Worm (Caenorhabditis elegans): ENCODE measurements around the gene srg-4.

Gene srg-4

DNA sequence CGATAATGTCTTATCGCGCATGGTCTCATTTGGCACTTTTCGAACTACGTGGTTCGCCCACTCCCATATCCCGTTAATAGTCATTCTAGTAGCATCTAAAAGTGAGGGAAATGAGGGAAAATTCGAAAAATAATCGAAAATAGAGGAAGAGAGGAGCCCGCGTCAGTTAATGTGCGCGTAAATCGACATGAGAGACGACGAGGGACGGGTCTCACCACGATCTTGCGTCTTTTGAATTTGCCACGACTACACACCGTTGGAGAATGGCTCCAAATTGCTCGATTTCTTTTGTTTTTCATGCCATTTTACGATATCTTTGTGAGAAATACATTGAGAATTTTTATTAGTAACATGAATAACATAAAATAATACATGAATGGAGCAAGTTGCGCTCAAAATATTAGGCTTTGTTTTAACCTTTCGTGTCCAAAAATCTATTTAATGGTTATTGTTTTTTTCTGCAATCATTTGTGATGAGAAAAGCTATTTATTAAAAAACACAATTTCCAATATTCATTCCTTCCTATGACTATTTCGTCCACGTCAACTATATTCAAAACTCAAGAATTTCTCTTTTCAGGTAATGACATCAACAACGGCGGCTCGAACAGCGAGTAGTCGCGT is 13.7 kb downstream of the srg-4 start, which contains the start of the genes gen-1 and stt-3:
Gene gen-1 (minus strand): TSS at position 95 of the 624 bp plus-strand sequence.
Gene stt-3 (plus strand): TSS at position 574 of the 624 bp plus-strand sequence.
- TF ChIP-seq R02D3.7 (tag; optimal IDR thresholded peaks at IDR 0.05), result peak; percentile 76
- TF ChIP-seq dpl-1 (GFP tag; optimal IDR thresholded peaks at IDR 0.05), result peak; percentile 27
- TF ChIP-seq mes-2 (tag; optimal IDR thresholded peaks at IDR 0.05; ENCODE audit: poor library complexity, severe bottlenecking), result peak; percentile 0
- TF ChIP-seq tag-97 (GFP tag; IDR thresholded peaks at IDR 0.05), result no peak

DNA sequence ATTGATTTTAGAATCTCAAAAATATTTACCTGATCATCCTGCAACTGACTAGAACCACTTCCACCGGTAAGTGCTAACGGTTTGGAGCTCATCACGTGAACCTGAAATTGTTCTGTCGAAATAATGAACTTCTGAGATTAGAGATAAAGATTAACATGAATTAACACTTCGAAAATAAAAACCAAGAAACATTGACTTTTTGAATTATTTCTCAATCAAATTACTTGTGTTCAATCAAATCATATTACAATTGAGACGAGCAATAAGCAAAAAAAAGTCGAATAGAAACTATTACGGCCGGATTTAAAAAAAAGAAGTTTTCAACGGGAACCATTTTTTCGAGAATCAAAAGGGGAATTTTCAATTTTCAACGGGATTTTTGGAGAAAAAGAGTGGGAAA is 16.2 kb downstream of the srg-4 start, which contains the start of gene bcas-2:
Gene bcas-2 (minus strand): TSS at position 101 of the 400 bp plus-strand sequence.
- no peak for TF ChIP-seq ZK337.2 (GFP tag; IDR thresholded peaks at IDR 0.05)
- TF ChIP-seq Y75B8A.6 (GFP tag; IDR thresholded peaks at IDR 0.05), result no peak
- TF ChIP-seq lin-13 (GFP tag; optimal IDR thresholded peaks at IDR 0.05), result no peak
- no peak for TF ChIP-seq nhr-102 (tag; optimal IDR thresholded peaks at IDR 0.05)
- no peak for TF ChIP-seq rbr-2 (tag; optimal IDR thresholded peaks at IDR 0.05)
- no peak for TF ChIP-seq lin-15B (tag; optimal IDR thresholded peaks at IDR 0.05)
- no peak for TF ChIP-seq duxl-1 (tag; optimal IDR thresholded peaks at IDR 0.05; ENCODE audit: poor library complexity)
- TF ChIP-seq nhr-48 (tag; optimal IDR thresholded peaks at IDR 0.05), result no peak
- no peak for TF ChIP-seq nhr-76 (tag; optimal IDR thresholded peaks at IDR 0.05)
- TF ChIP-seq egl-27 (tag; optimal IDR thresholded peaks at IDR 0.05), result no peak
- TF ChIP-seq dmd-8 (GFP tag; IDR thresholded peaks at IDR 0.05), result no peak
- no peak for TF ChIP-seq lin-29 (GFP tag; IDR thresholded peaks at IDR 0.05)
- TF ChIP-seq madf-9 (GFP tag; conservative IDR thresholded peaks at IDR 0.05), result no peak
- TF ChIP-seq unc-62 (GFP tag; optimal IDR thresholded peaks at IDR 0.05 in 1 of 2), result no peak
- no peak for TF ChIP-seq unc-62 (tag; optimal IDR thresholded peaks at IDR 0.05)
- TF ChIP-seq ceh-82 (tag; optimal IDR thresholded peaks at IDR 0.05), result no peak
- TF ChIP-seq ztf-7 (tag; optimal IDR thresholded peaks at IDR 0.05), result no peak
- no peak for TF ChIP-seq aly-2 (tag; optimal IDR thresholded peaks at IDR 0.05)
- TF ChIP-seq fkh-10 (GFP tag; optimal IDR thresholded peaks at IDR 0.05), result no peak
- TF ChIP-seq nhr-11 (tag; optimal IDR thresholded peaks at IDR 0.05), result no peak

DNA sequence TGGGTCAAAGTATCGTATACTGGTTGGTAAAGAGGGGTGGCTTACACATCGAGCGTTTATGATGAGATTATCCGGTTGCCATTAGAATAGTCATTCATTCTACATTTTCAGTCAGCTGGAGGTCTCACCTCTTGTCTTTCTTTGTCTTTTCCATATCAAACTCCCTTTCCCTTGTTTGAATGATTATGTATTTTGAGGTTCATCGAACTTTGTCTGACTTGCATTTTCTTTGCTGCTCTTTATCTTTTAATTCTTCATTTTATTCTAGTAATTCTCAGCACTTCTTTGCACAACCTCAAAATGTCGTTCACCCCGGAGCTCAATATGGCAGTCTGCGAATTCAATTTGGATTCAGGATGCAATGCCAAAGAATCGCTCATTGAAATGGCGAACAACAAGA is 21.4 kb downstream of the srg-4 start, which contains the start of gene T12A2.3:
Gene T12A2.3 (plus strand): TSS at position 301 of the 400 bp plus-strand sequence.
- no peak for TF ChIP-seq unc-130 (GFP tag; optimal IDR thresholded peaks at IDR 0.05)
- no peak for TF ChIP-seq nhr-42 (GFP tag; IDR thresholded peaks at IDR 0.05)
- no peak for TF ChIP-seq ceh-32 (tag; optimal IDR thresholded peaks at IDR 0.05; ENCODE audit: poor library complexity)
- TF ChIP-seq dve-1 (tag; optimal IDR thresholded peaks at IDR 0.05; ENCODE audit: insufficient read depth), result no peak
- TF ChIP-seq daf-8 (GFP tag; IDR thresholded peaks at IDR 0.05), result no peak
- TF ChIP-seq ZK546.5 (tag; optimal IDR thresholded peaks at IDR 0.05), result no peak
- no peak for TF ChIP-seq hmg-1.1 (GFP tag; IDR thresholded peaks at IDR 0.05)
- TF ChIP-seq lin-13 (GFP tag; optimal IDR thresholded peaks at IDR 0.05), result no peak
- no peak for TF ChIP-seq daf-19 (GFP tag; conservative IDR thresholded peaks at IDR 0.05)
- no peak for TF ChIP-seq pha-4 (GFP tag; IDR thresholded peaks at IDR 0.05)
- no peak for TF ChIP-seq pha-4 (tag; optimal IDR thresholded peaks at IDR 0.05)
- no peak for TF ChIP-seq dmd-9 (GFP tag; IDR thresholded peaks at IDR 0.05)
- TF ChIP-seq sdz-12 (GFP tag; optimal IDR thresholded peaks at IDR 0.05), result no peak
- TF ChIP-seq skn-1 (tag; optimal IDR thresholded peaks at IDR 0.05), result no peak
- no peak for TF ChIP-seq vab-7 (GFP tag; IDR thresholded peaks at IDR 0.05)
- no peak for TF ChIP-seq zag-1 (tag; optimal IDR thresholded peaks at IDR 0.05)
- no peak for TF ChIP-seq mxl-3 (GFP tag; optimal IDR thresholded peaks at IDR 0.05)
- TF ChIP-seq F44E2.7 (GFP tag; IDR thresholded peaks at IDR 0.05), result no peak
- TF ChIP-seq aly-2 (tag; optimal IDR thresholded peaks at IDR 0.05), result no peak
- no peak for TF ChIP-seq attf-4 (tag; optimal IDR thresholded peaks at IDR 0.05)
- TF ChIP-seq lin-38 (GFP tag; IDR thresholded peaks at IDR 0.05), result no peak

Measured in whole organism, L4 larva.